Worm (Caenorhabditis elegans) whole organism, L4 larva: ENCODE data around the gene sre-3.

Source experiments
- F10B5.3 ChIP-seq: sonication (generic microtip); optimal IDR thresholded peaks from 2 replicates; lab custom pipeline; 2016; ENCODE audit warnings: mild to moderate bottlenecking, missing genetic modification characterization, missing compliant biosample characterization
- F37D6.2 ChIP-seq: sonication (generic microtip); optimal IDR thresholded peaks from 2 replicates; lab custom pipeline; 2016; ENCODE audit warnings: mild to moderate bottlenecking, missing genetic modification characterization, missing compliant biosample characterization
- R02D3.7 ChIP-seq: fragments of 150-350 bp; sonication (generic microtip); optimal IDR thresholded peaks from 3 replicates; lab custom pipeline; 2014; ENCODE audit warnings: missing biosample characterization, missing genetic modification characterization
- T20F7.1 ChIP-seq: fragments of 200-800 bp; sonication (Bioruptor generic); optimal IDR thresholded peaks from 2 replicates; lab custom pipeline; 2018; ENCODE audit warnings: mild to moderate bottlenecking, missing genetic modification characterization, missing compliant biosample characterization
- T26A8.4 ChIP-seq: fragments of 200-800 bp; sonication (Bioruptor generic); IDR thresholded peaks from 2 replicates; pipeline ENCODE4 v1.3.6; 2022; ENCODE audit warnings: missing genetic modification characterization, missing compliant biosample characterization
- Y105C5A.15 ChIP-seq: fragments of 200-800 bp; sonication (Bioruptor generic); IDR thresholded peaks from 2 replicates; pipeline ENCODE4 v1.3.6; 2022; ENCODE audit warnings: missing genetic modification characterization, missing compliant biosample characterization
- Y75B8A.6 ChIP-seq: fragments of 200-800 bp; sonication (Bioruptor generic); IDR thresholded peaks from 2 replicates; pipeline ENCODE4 v1.3.6; 2022; ENCODE audit warnings: missing genetic modification reagents, missing genetic modification characterization, missing compliant biosample characterization
- ZK546.5 ChIP-seq, 2 experiments: sonication (generic microtip); optimal IDR thresholded peaks; 2 replicates each; lab custom pipeline; 2017; ENCODE audit warnings: missing biosample characterization in 2 of 2, missing genetic modification characterization in 2 of 2
- aha-1 ChIP-seq: fragments of 150-350 bp; peaks from one replicate; lab custom pipeline; 2014; ENCODE audit warnings: missing biosample characterization, missing genetic modification characterization
- aly-2 ChIP-seq: sonication (generic microtip); optimal IDR thresholded peaks from 2 replicates; lab custom pipeline; 2018; ENCODE audit warnings: missing biosample characterization, missing genetic modification characterization
- ama-1 ChIP-seq: fragments of 150-350 bp; optimal IDR thresholded peaks from 2 replicates; lab custom pipeline; 2014; ENCODE audit warnings: inconsistent platforms, mixed read lengths
- arid-1 ChIP-seq: fragments of 200-800 bp; sonication (Bioruptor generic); conservative IDR thresholded peaks from 2 replicates; pipeline ENCODE4 v1.3.6; 2022; ENCODE audit warnings: missing genetic modification reagents, missing genetic modification characterization, missing compliant biosample characterization
- ceh-32 ChIP-seq: sonication (generic microtip); optimal IDR thresholded peaks from 2 replicates; lab custom pipeline; 2016; ENCODE audit warnings: mild to moderate bottlenecking, missing genetic modification characterization, missing compliant biosample characterization; ENCODE audit not compliant: poor library complexity
- ceh-44 ChIP-seq: fragments of 200-800 bp; sonication (Bioruptor generic); IDR thresholded peaks from 2 replicates; pipeline ENCODE4 v1.3.6; 2022; ENCODE audit warnings: missing genetic modification reagents, missing genetic modification characterization, missing compliant biosample characterization
- ceh-62 ChIP-seq: sonication (generic microtip); optimal IDR thresholded peaks from 2 replicates; lab custom pipeline; 2017; ENCODE audit warnings: missing biosample characterization, missing genetic modification characterization
- ceh-82 ChIP-seq: sonication (generic microtip); optimal IDR thresholded peaks from 2 replicates; lab custom pipeline; 2017; ENCODE audit warnings: missing biosample characterization, missing genetic modification characterization
- ces-1 ChIP-seq: fragments of 150-350 bp; sonication (generic microtip); optimal IDR thresholded peaks from 4 replicates; lab custom pipeline; 2014; ENCODE audit warnings: missing biosample characterization, missing genetic modification reagents, missing genetic modification characterization
- ctbp-1 ChIP-seq: fragments of 200-800 bp; sonication (Bioruptor generic); IDR thresholded peaks from 2 replicates; pipeline ENCODE4 v1.3.6; 2022; ENCODE audit warnings: missing genetic modification reagents, missing genetic modification characterization, missing compliant biosample characterization
- daf-12 ChIP-seq: fragments of 150-350 bp; optimal IDR thresholded peaks from 2 replicates; lab custom pipeline; 2014; ENCODE audit warnings: missing biosample characterization, missing genetic modification reagents, missing genetic modification characterization
- daf-16 ChIP-seq, 3 experiments: sonication (generic microtip); optimal IDR thresholded peaks; 2 replicates each; lab custom pipeline; 2016 to 2017; ENCODE audit warnings: missing genetic modification characterization in 3 of 3, missing genetic modification reagents in 3 of 3, mild to moderate bottlenecking in 2 of 3, missing compliant biosample characterization in 2 of 3, missing biosample characterization in 1 of 3, moderate library complexity in 1 of 3
- dmd-6 ChIP-seq: fragments of 200-800 bp; sonication (Bioruptor generic); IDR thresholded peaks from 2 replicates; pipeline ENCODE4 v1.3.6; 2022; ENCODE audit warnings: missing genetic modification reagents, missing genetic modification characterization, missing compliant biosample characterization
- dmd-8 ChIP-seq: fragments of 200-800 bp; sonication (Bioruptor generic); IDR thresholded peaks from 2 replicates; pipeline ENCODE4 v1.3.6; 2022; ENCODE audit warnings: missing genetic modification characterization, missing compliant biosample characterization
- dpl-1 ChIP-seq: fragments of 150-350 bp; optimal IDR thresholded peaks from 2 replicates; lab custom pipeline; 2014; ENCODE audit warnings: missing biosample characterization, missing genetic modification reagents, missing genetic modification characterization
- egl-43 ChIP-seq: fragments of 200-800 bp; sonication (Bioruptor generic); IDR thresholded peaks from 2 replicates; pipeline ENCODE4 v1.3.6; 2022; ENCODE audit warnings: missing genetic modification reagents, missing genetic modification characterization, missing compliant biosample characterization
- gei-8 ChIP-seq: fragments of 200-800 bp; sonication (Bioruptor generic); optimal IDR thresholded peaks from 2 replicates; lab custom pipeline; 2018; ENCODE audit warnings: mild to moderate bottlenecking, missing genetic modification characterization, missing compliant biosample characterization
- hif-1 ChIP-seq, 2 experiments: sonication (generic microtip); optimal IDR thresholded peaks; 2 replicates each; lab custom pipeline; 2016 to 2017; ENCODE audit warnings: missing compliant biosample characterization in 2 of 2, missing genetic modification characterization in 2 of 2, missing genetic modification reagents in 2 of 2, missing genotype in 2 of 2, mild to moderate bottlenecking in 1 of 2
- hlh-11 ChIP-seq: fragments of 200-800 bp; sonication (Bioruptor generic); optimal IDR thresholded peaks from 2 replicates; lab custom pipeline; 2018; ENCODE audit warnings: mild to moderate bottlenecking, missing genetic modification characterization, missing compliant biosample characterization
- hlh-30 ChIP-seq: sonication (generic microtip); optimal IDR thresholded peaks from 2 replicates; lab custom pipeline; 2017; ENCODE audit warnings: antibody characterized with exemption, mild to moderate bottlenecking, missing genetic modification characterization, missing compliant biosample characterization; ENCODE audit not compliant: insufficient read depth
- jun-1 ChIP-seq: fragments of 150-350 bp; optimal IDR thresholded peaks from 2 replicates; lab custom pipeline; 2014; ENCODE audit warnings: missing biosample characterization, missing genetic modification reagents, missing genetic modification characterization
- lim-7 ChIP-seq: fragments of 200-800 bp; sonication (Bioruptor generic); IDR thresholded peaks from 2 replicates; pipeline ENCODE4 v1.3.6; 2022; ENCODE audit warnings: missing genetic modification characterization, missing compliant biosample characterization
- lin-1 ChIP-seq: fragments of 200-800 bp; sonication (Bioruptor generic); IDR thresholded peaks from 2 replicates; pipeline ENCODE4 v1.3.6; 2022; ENCODE audit warnings: missing genetic modification reagents, missing genetic modification characterization, missing compliant biosample characterization
- lir-3 ChIP-seq: sonication (generic microtip); optimal IDR thresholded peaks from 2 replicates; lab custom pipeline; 2016; ENCODE audit warnings: mild to moderate bottlenecking, missing genetic modification characterization, missing compliant biosample characterization
- lsy-2 ChIP-seq, 2 experiments: fragments of 150-350 bp in 1 of 2; sonication (generic microtip) in 1 of 2; optimal IDR thresholded peaks; 2 replicates each; lab custom pipeline; 2014 to 2017; ENCODE audit warnings: missing biosample characterization in 2 of 2, missing genetic modification characterization in 2 of 2
- madf-9 ChIP-seq: fragments of 200-800 bp; sonication (Bioruptor generic); conservative IDR thresholded peaks from 2 replicates; pipeline ENCODE4 v1.3.6; 2022; ENCODE audit warnings: missing genetic modification reagents, missing genetic modification characterization, missing compliant biosample characterization
- mep-1 ChIP-seq: fragments of 150-350 bp; sonication (generic microtip); optimal IDR thresholded peaks from 3 replicates; lab custom pipeline; 2014; ENCODE audit warnings: missing biosample characterization, missing genetic modification characterization
- mxl-2 ChIP-seq: fragments of 200-800 bp; sonication (Bioruptor generic); conservative IDR thresholded peaks from 2 replicates; pipeline ENCODE4 v1.3.6; 2022; ENCODE audit warnings: missing genetic modification reagents, missing genetic modification characterization, missing compliant biosample characterization
- nhr-6 ChIP-seq: fragments of 150-350 bp; optimal IDR thresholded peaks from 2 replicates; lab custom pipeline; 2014; ENCODE audit warnings: missing biosample characterization, missing genetic modification characterization
- nhr-76 ChIP-seq: fragments of 150-350 bp; optimal IDR thresholded peaks from 2 replicates; lab custom pipeline; 2014; ENCODE audit warnings: missing biosample characterization, missing genetic modification characterization
- nhr-77 ChIP-seq: fragments of 150-350 bp; optimal IDR thresholded peaks from 2 replicates; lab custom pipeline; 2014; ENCODE audit warnings: missing biosample characterization, missing genetic modification characterization
- pha-4 ChIP-seq, 2 experiments: fragments of 150-350 bp in 1 of 2; fragments of 200-800 bp in 1 of 2; sonication (Bioruptor generic) in 1 of 2; IDR thresholded peaks in 1 of 2; optimal IDR thresholded peaks in 1 of 2; 2 replicates each; pipeline versions ENCODE4 v1.3.6 to Lab custom; 2014 to 2022; ENCODE audit warnings: missing genetic modification characterization in 2 of 2, missing genetic modification reagents in 2 of 2, missing biosample characterization in 1 of 2, missing compliant biosample characterization in 1 of 2
- pqm-1 ChIP-seq: sonication (generic microtip); optimal IDR thresholded peaks from 2 replicates; lab custom pipeline; 2017; ENCODE audit warnings: missing biosample characterization, missing genetic modification characterization
- rbr-2 ChIP-seq: sonication (generic microtip); optimal IDR thresholded peaks from 2 replicates; lab custom pipeline; 2016; ENCODE audit warnings: missing genotype, missing genetic modification characterization, missing compliant biosample characterization
- sdz-12 ChIP-seq: fragments of 200-800 bp; sonication (Bioruptor generic); optimal IDR thresholded peaks from 2 replicates; lab custom pipeline; 2018; ENCODE audit warnings: mild to moderate bottlenecking, missing genetic modification characterization, missing compliant biosample characterization
- set-16 ChIP-seq: fragments of 200-800 bp; sonication (Bioruptor generic); IDR thresholded peaks from 2 replicates; pipeline ENCODE4 v1.3.6; 2022; ENCODE audit warnings: missing genetic modification reagents, missing genetic modification characterization, missing compliant biosample characterization
- snpc-1.2 ChIP-seq: fragments of 200-800 bp; sonication (Bioruptor generic); IDR thresholded peaks from 2 replicates; pipeline ENCODE4 v1.3.6; 2022; ENCODE audit warnings: missing genetic modification reagents, missing genetic modification characterization, missing compliant biosample characterization
- spr-1 ChIP-seq: sonication (generic microtip); optimal IDR thresholded peaks from 2 replicates; lab custom pipeline; 2016; ENCODE audit warnings: mild to moderate bottlenecking, missing genetic modification characterization, missing compliant biosample characterization
- spr-3 ChIP-seq: fragments of 200-800 bp; sonication (Bioruptor generic); optimal IDR thresholded peaks from 2 replicates; lab custom pipeline; 2018; ENCODE audit warnings: mild to moderate bottlenecking, missing genetic modification characterization, missing compliant biosample characterization
- tag-97 ChIP-seq: fragments of 200-800 bp; sonication (Bioruptor generic); IDR thresholded peaks from 2 replicates; pipeline ENCODE4 v1.3.6; 2022; ENCODE audit warnings: missing genetic modification characterization, missing compliant biosample characterization
- unc-130 ChIP-seq: sonication (generic microtip); optimal IDR thresholded peaks from 2 replicates; lab custom pipeline; 2016; ENCODE audit warnings: missing genetic modification reagents, missing genetic modification characterization, missing compliant biosample characterization
- zip-11 ChIP-seq: fragments of 200-800 bp; sonication (Bioruptor generic); IDR thresholded peaks from 2 replicates; pipeline ENCODE4 v1.3.6; 2022; ENCODE audit warnings: missing genetic modification characterization, missing compliant biosample characterization
- ztf-7 ChIP-seq: fragments of 150-350 bp; optimal IDR thresholded peaks from 2 replicates; lab custom pipeline; 2014; ENCODE audit warnings: missing biosample characterization, missing genetic modification characterization

The sre-3 gene

DNA sequence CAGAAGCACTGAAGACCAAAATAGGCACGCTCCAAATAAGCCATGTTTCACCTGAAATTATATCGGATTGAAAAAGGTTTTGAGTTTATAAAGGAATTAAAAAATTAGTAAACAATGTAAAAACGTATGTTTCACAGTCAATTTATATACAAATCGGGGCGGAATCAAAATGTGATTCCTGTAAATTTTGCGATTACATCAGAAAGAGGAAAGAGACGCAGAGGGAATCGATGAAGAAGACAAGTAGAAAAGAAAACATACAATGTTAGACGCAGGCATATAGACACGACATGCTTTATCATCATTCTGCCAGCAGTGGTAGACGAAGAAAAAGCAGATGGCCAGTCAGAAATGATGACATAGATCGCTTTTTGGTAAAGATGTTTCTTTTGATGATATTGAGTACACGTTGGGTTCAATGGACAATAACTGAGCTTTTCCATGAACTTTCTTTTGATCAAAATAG, 21.5 kb upstream of the sre-3 start, which contains the start of gene msra-1 (continued):
- TF ChIP-seq jun-1 (tag; lab: Kevin White, UChicago): no peak
- no peak for TF ChIP-seq lin-1 (GFP tag; lab: Robert Waterston, UW)
- no peak for TF ChIP-seq ceh-82 (tag; lab: Kevin White, UChicago)
- TF ChIP-seq unc-130: no peak
- no peak for TF ChIP-seq R02D3.7 (tag; lab: Kevin White, UChicago)
- no peak for TF ChIP-seq daf-16 (GFP tag; optimal IDR thresholded peaks at IDR 0.05; lab: Kevin White, UChicago)
- TF ChIP-seq daf-16 (tag; optimal IDR thresholded peaks at IDR 0.05; lab: Kevin White, UChicago): peak; percentile 74
- TF ChIP-seq madf-9 (GFP tag; lab: Robert Waterston, UW): no peak
- TF ChIP-seq snpc-1.2 (GFP tag; lab: Robert Waterston, UW): no peak
- TF ChIP-seq ztf-7 (tag; lab: Kevin White, UChicago): peak; percentile 1
- no peak for TF ChIP-seq tag-97
- TF ChIP-seq zip-11 (GFP tag; lab: Robert Waterston, UW): no peak
- no peak for TF ChIP-seq ceh-62 (tag; lab: Kevin White, UChicago)
- TF ChIP-seq T26A8.4 (GFP tag; lab: Robert Waterston, UW): no peak
- no peak for TF ChIP-seq ceh-32 (tag; lab: Kevin White, UChicago)
- no peak for TF ChIP-seq mxl-2
- TF ChIP-seq T20F7.1: peak; percentile 54
- TF ChIP-seq mep-1 (tag; lab: Kevin White, UChicago): peak; percentile 62
- no peak for TF ChIP-seq aly-2
- TF ChIP-seq gei-8: no peak
- TF ChIP-seq set-16: no peak
- peak in 1 of 2 experiments; percentile 49 for TF ChIP-seq hif-1 (tag; optimal IDR thresholded peaks at IDR 0.05; lab: Kevin White, UChicago)
- peak; percentile 82 for TF ChIP-seq hlh-11 (tag; lab: Kevin White, UChicago)
- no peak for TF ChIP-seq ceh-44 (GFP tag; lab: Robert Waterston, UW)
- TF ChIP-seq hlh-30: peak; percentile 56
- TF ChIP-seq lir-3 (tag; lab: Kevin White, UChicago): no peak
- no peak for TF ChIP-seq spr-1
- TF ChIP-seq daf-12 (tag; lab: Kevin White, UChicago): no peak
- TF ChIP-seq pqm-1 (tag; lab: Kevin White, UChicago): peak; percentile 20
- peak in 1 of 2 experiments; percentile 65 for TF ChIP-seq lsy-2 (tag; optimal IDR thresholded peaks at IDR 0.05; lab: Kevin White, UChicago)
- peak; percentile 85 for TF ChIP-seq dmd-6 (GFP tag; lab: Robert Waterston, UW)
- TF ChIP-seq ces-1 (GFP tag; lab: Kevin White, UChicago): no peak
- TF ChIP-seq lim-7 (GFP tag; lab: Robert Waterston, UW): no peak
- no peak for TF ChIP-seq ama-1 (lab: Kevin White, UChicago)
- no peak for TF ChIP-seq ctbp-1 (GFP tag; lab: Robert Waterston, UW)
- TF ChIP-seq nhr-76: no peak
- TF ChIP-seq Y105C5A.15: no peak
- TF ChIP-seq nhr-77 (tag; lab: Kevin White, UChicago): no peak
- no peak for TF ChIP-seq rbr-2 (tag; lab: Kevin White, UChicago)
- no peak for TF ChIP-seq sdz-12
- peak; percentile 28 for TF ChIP-seq dpl-1 (GFP tag; lab: Kevin White, UChicago)
- no peak for TF ChIP-seq dmd-8
- no peak for TF ChIP-seq arid-1 (GFP tag; lab: Robert Waterston, UW)
- TF ChIP-seq egl-43 (GFP tag; lab: Robert Waterston, UW): no peak
- TF ChIP-seq nhr-6 (tag; lab: Kevin White, UChicago): no peak
- TF ChIP-seq F10B5.3 (tag; lab: Kevin White, UChicago): no peak
- no peak for TF ChIP-seq F37D6.2 (tag; lab: Kevin White, UChicago)
- TF ChIP-seq Y75B8A.6 (GFP tag; lab: Robert Waterston, UW): no peak
- no peak for TF ChIP-seq pha-4 (GFP tag; IDR thresholded peaks at IDR 0.05; lab: Robert Waterston, UW)
- no peak for TF ChIP-seq pha-4 (tag; optimal IDR thresholded peaks at IDR 0.05; lab: Kevin White, UChicago)
- no peak for TF ChIP-seq spr-3
- no peak for TF ChIP-seq ZK546.5 (tag; optimal IDR thresholded peaks at IDR 0.05; lab: Kevin White, UChicago)
- no peak for TF ChIP-seq aha-1 (tag; lab: Kevin White, UChicago)
